Worm (Caenorhabditis elegans) whole organism, L1 larva: ENCODE data around the gene zipt-15.

ENCODE experiments used
- C04F5.9 ChIP-seq: sonication (generic microtip); optimal IDR thresholded peaks from 2 replicates; lab custom pipeline; 2016; ENCODE audit warnings: missing genetic modification characterization, missing compliant biosample characterization
- C16A3.4 ChIP-seq: fragments of 150-350 bp; optimal IDR thresholded peaks from 2 replicates; lab custom pipeline; 2014; ENCODE audit warnings: missing biosample characterization, missing genetic modification characterization
- Y116A8C.19 ChIP-seq: sonication (generic microtip); optimal IDR thresholded peaks from 2 replicates; lab custom pipeline; 2016; ENCODE audit warnings: missing compliant biosample characterization, missing genetic modification characterization, borderline replicate concordance
- alr-1 ChIP-seq: fragments of 200-800 bp; sonication (Bioruptor generic); optimal IDR thresholded peaks from 2 replicates; lab custom pipeline; 2018; ENCODE audit warnings: borderline replicate concordance, mild to moderate bottlenecking, missing genetic modification characterization, missing compliant biosample characterization
- blmp-1 ChIP-seq: fragments of 150-350 bp; optimal IDR thresholded peaks from 2 replicates; lab custom pipeline; 2014; ENCODE audit warnings: missing biosample characterization, missing genetic modification characterization
- ceh-82 ChIP-seq, 3 experiments: fragments of 150-350 bp in 1 of 3; sonication (generic microtip) in 2 of 3; optimal IDR thresholded peaks; 2 replicates each; lab custom pipeline; 2014 to 2017; ENCODE audit warnings: missing biosample characterization in 3 of 3, missing genetic modification characterization in 3 of 3
- ceh-88 ChIP-seq: fragments of 200-800 bp; sonication (Bioruptor generic); IDR thresholded peaks from 2 replicates; pipeline ENCODE4 v1.3.6; 2022; ENCODE audit warnings: missing genetic modification characterization, missing compliant biosample characterization
- ceh-90 ChIP-seq: sonication (generic microtip); optimal IDR thresholded peaks from 2 replicates; lab custom pipeline; 2016; ENCODE audit warnings: missing genetic modification characterization, missing compliant biosample characterization
- dsc-1 ChIP-seq: sonication (generic microtip); optimal IDR thresholded peaks from 2 replicates; lab custom pipeline; 2016; ENCODE audit warnings: mild to moderate bottlenecking, missing genetic modification characterization, missing compliant biosample characterization
- efl-1 ChIP-seq, 4 experiments: fragments of 150-350 bp; optimal IDR thresholded peaks in 3 of 4; peaks in 1 of 4; 1 replicate in 1 of 4; 2 replicates in 3 of 4; lab custom pipeline; 2014; ENCODE audit warnings: missing biosample characterization in 2 of 4, missing genetic modification characterization in 2 of 4, missing genetic modification reagents in 2 of 4
- efl-3 ChIP-seq: fragments of 200-800 bp; sonication (Bioruptor generic); optimal IDR thresholded peaks from 2 replicates; lab custom pipeline; 2018; ENCODE audit warnings: mild to moderate bottlenecking, missing genetic modification characterization, missing compliant biosample characterization
- egl-27 ChIP-seq, 2 experiments: fragments of 150-350 bp in 1 of 2; sonication (generic microtip); optimal IDR thresholded peaks; 3 replicates each; lab custom pipeline; 2017 to 2018; ENCODE audit warnings: missing biosample characterization in 2 of 2, missing genetic modification characterization in 2 of 2, missing genetic modification reagents in 2 of 2
- elt-2 ChIP-seq: sonication (generic microtip); optimal IDR thresholded peaks from 2 replicates; lab custom pipeline; 2016; ENCODE audit warnings: missing genetic modification characterization, mild to moderate bottlenecking, inconsistent platforms, missing compliant biosample characterization, missing genetic modification reagents
- ets-5 ChIP-seq: fragments of 200-800 bp; sonication (Bioruptor generic); IDR thresholded peaks from 2 replicates; pipeline ENCODE4 v1.3.6; 2022; ENCODE audit warnings: missing genetic modification characterization, missing compliant biosample characterization
- fos-1 ChIP-seq: fragments of 150-350 bp; optimal IDR thresholded peaks from 2 replicates; lab custom pipeline; 2014; ENCODE audit warnings: missing biosample characterization, missing genetic modification characterization
- grh-1 ChIP-seq: fragments of 200-800 bp; sonication (Bioruptor generic); IDR thresholded peaks from 2 replicates; pipeline ENCODE4 v1.3.6; 2022; ENCODE audit warnings: missing genetic modification reagents, missing genetic modification characterization, missing compliant biosample characterization
- hlh-4 ChIP-seq: sonication (generic microtip); optimal IDR thresholded peaks from 2 replicates; lab custom pipeline; 2016; ENCODE audit warnings: mild to moderate bottlenecking, missing genetic modification characterization, missing compliant biosample characterization
- irx-1 ChIP-seq: sonication (generic microtip); optimal IDR thresholded peaks from 2 replicates; lab custom pipeline; 2016; ENCODE audit warnings: missing genetic modification characterization, missing compliant biosample characterization
- isw-1 ChIP-seq: fragments of 200-800 bp; sonication (Bioruptor generic); IDR thresholded peaks from 2 replicates; pipeline ENCODE4 v1.3.6; 2022; ENCODE audit warnings: missing genetic modification characterization, missing compliant biosample characterization
- jun-1 ChIP-seq: fragments of 150-350 bp; optimal IDR thresholded peaks from 2 replicates; lab custom pipeline; 2014; ENCODE audit warnings: missing biosample characterization, missing genetic modification reagents, missing genetic modification characterization
- lin-13 ChIP-seq: fragments of 150-350 bp; optimal IDR thresholded peaks from 2 replicates; lab custom pipeline; 2014; ENCODE audit warnings: missing biosample characterization, missing genetic modification reagents, missing genetic modification characterization
- lin-14 ChIP-seq: fragments of 200-800 bp; sonication (Bioruptor generic); optimal IDR thresholded peaks from 2 replicates; lab custom pipeline; 2018; ENCODE audit warnings: mild to moderate bottlenecking, missing genetic modification characterization, moderate library complexity, missing compliant biosample characterization
- lin-35 ChIP-seq, 2 experiments: fragments of 150-350 bp; optimal IDR thresholded peaks; 2 replicates each; lab custom pipeline; 2014; ENCODE audit warnings: missing biosample characterization in 2 of 2, missing genetic modification characterization in 2 of 2, missing genetic modification reagents in 2 of 2
- lin-39 ChIP-seq: fragments of 150-350 bp; optimal IDR thresholded peaks from 2 replicates; lab custom pipeline; 2014; ENCODE audit warnings: missing biosample characterization, missing genetic modification reagents, missing genetic modification characterization
- lir-3 ChIP-seq: sonication (generic microtip); optimal IDR thresholded peaks from 2 replicates; lab custom pipeline; 2016; ENCODE audit warnings: mild to moderate bottlenecking, missing genetic modification characterization, moderate library complexity, missing compliant biosample characterization; ENCODE audit not compliant: poor library complexity
- mef-2 ChIP-seq: fragments of 150-350 bp; optimal IDR thresholded peaks from 2 replicates; lab custom pipeline; 2014; ENCODE audit warnings: missing biosample characterization, missing genetic modification characterization
- nhr-11 ChIP-seq: fragments of 150-350 bp; optimal IDR thresholded peaks from 2 replicates; lab custom pipeline; 2014; ENCODE audit warnings: missing biosample characterization, missing genetic modification characterization
- nhr-12 ChIP-seq: sonication (generic microtip); optimal IDR thresholded peaks from 2 replicates; lab custom pipeline; 2017; ENCODE audit warnings: missing biosample characterization, missing genetic modification characterization
- nhr-20 ChIP-seq: sonication (generic microtip); optimal IDR thresholded peaks from 2 replicates; lab custom pipeline; 2016; ENCODE audit warnings: mild to moderate bottlenecking, missing genetic modification characterization, missing compliant biosample characterization
- nhr-237 ChIP-seq: fragments of 150-350 bp; optimal IDR thresholded peaks from 2 replicates; lab custom pipeline; 2014; ENCODE audit warnings: missing biosample characterization, missing genetic modification characterization
- nhr-47 ChIP-seq: sonication (generic microtip); optimal IDR thresholded peaks from 2 replicates; lab custom pipeline; 2016; ENCODE audit warnings: mild to moderate bottlenecking, missing genetic modification characterization, moderate library complexity, missing compliant biosample characterization
- nhr-71 ChIP-seq: sonication (generic microtip); optimal IDR thresholded peaks from 2 replicates; lab custom pipeline; 2016; ENCODE audit warnings: mild to moderate bottlenecking, missing genetic modification characterization, moderate library complexity, missing compliant biosample characterization
- nhr-76 ChIP-seq: sonication (generic microtip); optimal IDR thresholded peaks from 2 replicates; lab custom pipeline; 2017; ENCODE audit warnings: missing biosample characterization, missing genetic modification characterization
- nhr-77 ChIP-seq: fragments of 150-350 bp; optimal IDR thresholded peaks from 2 replicates; lab custom pipeline; 2014; ENCODE audit warnings: missing biosample characterization, missing genetic modification characterization
- nhr-84 ChIP-seq: sonication (generic microtip); optimal IDR thresholded peaks from 2 replicates; lab custom pipeline; 2017; ENCODE audit warnings: missing biosample characterization, missing genetic modification characterization
- nhr-85 ChIP-seq: sonication (generic microtip); peaks from one replicate; lab custom pipeline; 2016; ENCODE audit warnings: missing genetic modification characterization, inconsistent platforms, missing compliant biosample characterization
- pag-3 ChIP-seq: sonication (generic microtip); optimal IDR thresholded peaks from 2 replicates; lab custom pipeline; 2017; ENCODE audit warnings: missing genetic modification characterization, mild to moderate bottlenecking, missing compliant biosample characterization, antibody characterized with exemption, borderline replicate concordance; ENCODE audit not compliant: insufficient read depth
- pax-3 ChIP-seq: fragments of 200-800 bp; sonication (Bioruptor generic); optimal IDR thresholded peaks from 2 replicates; lab custom pipeline; 2018; ENCODE audit warnings: mild to moderate bottlenecking, missing genetic modification characterization, moderate library complexity, missing compliant biosample characterization
- pqm-1 ChIP-seq: sonication (generic microtip); optimal IDR thresholded peaks from 3 replicates; lab custom pipeline; 2017; ENCODE audit warnings: missing biosample characterization, missing genetic modification characterization
- rnt-1 ChIP-seq: sonication (generic microtip); optimal IDR thresholded peaks from 2 replicates; lab custom pipeline; 2016; ENCODE audit warnings: mild to moderate bottlenecking, missing genetic modification characterization, moderate library complexity, missing compliant biosample characterization
- snpc-4 ChIP-seq: fragments of 150-350 bp; optimal IDR thresholded peaks from 2 replicates; lab custom pipeline; 2014; ENCODE audit warnings: missing biosample characterization, missing genetic modification characterization
- snu-23 ChIP-seq: sonication (generic microtip); optimal IDR thresholded peaks from 2 replicates; lab custom pipeline; 2016; ENCODE audit warnings: missing genetic modification characterization, missing compliant biosample characterization
- sptf-1 ChIP-seq: fragments of 150-350 bp; optimal IDR thresholded peaks from 2 replicates; lab custom pipeline; 2014; ENCODE audit warnings: missing biosample characterization, missing genetic modification characterization
- swsn-7 ChIP-seq: sonication (generic microtip); optimal IDR thresholded peaks from 2 replicates; lab custom pipeline; 2016; ENCODE audit warnings: missing genetic modification characterization, missing compliant biosample characterization
- tbx-2 ChIP-seq: sonication (generic microtip); optimal IDR thresholded peaks from 2 replicates; lab custom pipeline; 2016; ENCODE audit warnings: missing genetic modification characterization, missing compliant biosample characterization
- tlp-1 ChIP-seq: fragments of 150-350 bp; optimal IDR thresholded peaks from 2 replicates; lab custom pipeline; 2014; ENCODE audit warnings: missing biosample characterization, missing genetic modification characterization
- unc-62 ChIP-seq: fragments of 150-350 bp; optimal IDR thresholded peaks from 2 replicates; lab custom pipeline; 2014; ENCODE audit warnings: missing biosample characterization, missing genetic modification reagents, missing genetic modification characterization
- vab-15 ChIP-seq: sonication (generic microtip); optimal IDR thresholded peaks from 2 replicates; lab custom pipeline; 2017; ENCODE audit warnings: missing genotype, mild to moderate bottlenecking, missing genetic modification characterization, missing compliant biosample characterization
- xbp-1 ChIP-seq: sonication (generic microtip); optimal IDR thresholded peaks from 2 replicates; lab custom pipeline; 2016; ENCODE audit warnings: missing genetic modification characterization, missing compliant biosample characterization
- ztf-11 ChIP-seq, 2 experiments: sonication (generic microtip); optimal IDR thresholded peaks; 2 replicates each; lab custom pipeline; 2016 to 2017; ENCODE audit warnings: missing genetic modification characterization in 2 of 2, missing biosample characterization in 1 of 2, missing compliant biosample characterization in 1 of 2

zipt-15 gene

DNA sequence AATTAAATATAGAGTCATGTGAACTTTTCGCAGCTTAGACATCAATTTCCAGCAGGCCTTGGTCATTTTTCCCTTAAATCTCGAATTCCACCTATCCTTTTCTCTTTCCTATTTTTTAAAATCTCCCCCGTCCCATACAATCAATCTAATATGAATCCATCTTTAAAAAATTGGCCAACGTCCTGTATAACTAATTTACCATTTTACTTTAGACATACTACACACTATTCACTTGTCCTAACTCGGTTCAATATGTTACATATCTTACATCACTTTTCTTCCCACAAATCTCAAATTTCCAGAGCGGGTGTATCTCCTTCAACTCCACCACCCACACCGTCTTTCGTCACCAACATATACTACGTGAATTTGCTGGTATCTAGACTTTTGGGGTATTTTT lies 20.4 kb upstream of the zipt-15 start, which contains the start of gene lgc-33:
TSS of gene lgc-33 (plus strand) at position 301 of the 400 bp plus-strand sequence.
- TF ChIP-seq isw-1 (GFP tag; lab: Robert Waterston, UW) (no peak), swsn-7 (tag; lab: Kevin White, UChicago) (no peak), pag-3 (tag; lab: Kevin White, UChicago) (no peak), efl-3 (GFP tag; lab: Kevin White, UChicago) (no peak)

- TF ChIP-seq nhr-71 (tag; lab: Kevin White, UChicago) (no peak), efl-1 (optimal IDR thresholded peaks at IDR 0.05; lab: Kevin White, UChicago) (peak; percentile 52 to 53), efl-1 (GFP tag; optimal IDR thresholded peaks at IDR 0.05 in 1 of 2; lab: Kevin White, UChicago) (peak; percentile 46 to 94), irx-1 (tag; lab: Kevin White, UChicago) (no peak), lin-14 (GFP tag; lab: Kevin White, UChicago) (no peak), nhr-76 (no peak), grh-1 (no peak), nhr-77 (peak; percentile 52), dsc-1 (peak; percentile 55), ceh-90 (tag; lab: Kevin White, UChicago) (no peak), lin-35 (GFP tag; optimal IDR thresholded peaks at IDR 0.05; lab: Kevin White, UChicago) (peak; percentile 60 to 72), tbx-2 (tag; lab: Kevin White, UChicago) (peak; percentile 37), C04F5.9 (peak; percentile 8), ceh-82 (tag; optimal IDR thresholded peaks at IDR 0.05; lab: Kevin White, UChicago) (peak; percentile 6 to 66 (median 23)), alr-1 (no peak), ceh-88 (no peak), rnt-1 (no peak), snu-23 (GFP tag; lab: Kevin White, UChicago) (peak; percentile 77), nhr-12 (tag; lab: Kevin White, UChicago) (no peak), vab-15 (tag; lab: Kevin White, UChicago) (no peak), elt-2 (tag; lab: Kevin White, UChicago) (no peak), swsn-7 (tag; lab: Kevin White, UChicago) (peak; percentile 53), fos-1 (peak; percentile 24), nhr-11 (no peak), lir-3 (tag; lab: Kevin White, UChicago) (no peak), jun-1 (no peak), C16A3.4 (tag; lab: Kevin White, UChicago) (peak; percentile 50), unc-62 (GFP tag; lab: Kevin White, UChicago) (no peak), egl-27 (tag; optimal IDR thresholded peaks at IDR 0.05; lab: Kevin White, UChicago) (no peak), lin-39 (tag; lab: Kevin White, UChicago) (no peak), sptf-1 (tag; lab: Kevin White, UChicago) (no peak), pag-3 (tag; lab: Kevin White, UChicago) (no peak), nhr-47 (tag; lab: Kevin White, UChicago) (peak; percentile 61), blmp-1 (tag; lab: Kevin White, UChicago) (peak; percentile 38), isw-1 (GFP tag; lab: Robert Waterston, UW) (no peak; the same call in 1 of the 2 replicates), lin-13 (GFP tag; lab: Kevin White, UChicago) (peak; percentile 41), snpc-4 (peak; percentile 47), ets-5 (no peak), ztf-11 (tag; optimal IDR thresholded peaks at IDR 0.05; lab: Kevin White, UChicago) (peak in 1 of 2 experiments; percentile 38), nhr-85 (no peak), Y116A8C.19 (tag; lab: Kevin White, UChicago) (no peak), nhr-237 (tag; lab: Kevin White, UChicago) (no peak), nhr-20 (tag; lab: Kevin White, UChicago) (peak; percentile 60), mef-2 (no peak), pqm-1 (tag; lab: Kevin White, UChicago) (no peak), hlh-4 (tag; lab: Kevin White, UChicago) (no peak), pax-3 (tag; lab: Kevin White, UChicago) (no peak), nhr-84 (tag; lab: Kevin White, UChicago) (no peak), tlp-1 (tag; lab: Kevin White, UChicago) (no peak), xbp-1 (tag; lab: Kevin White, UChicago) (peak; percentile 19)
These were observed 17.9 kb upstream of the zipt-15 start for ce11 chrIV:842630-843029.
